Worm (Caenorhabditis elegans): ENCODE results near the gene ced-5.

- TF ChIP-seq Y56A3A.18 (GFP tag; IDR thresholded peaks at IDR 0.05), result no peak
- TF ChIP-seq ztf-3 (GFP tag; optimal IDR thresholded peaks at IDR 0.05), result no peak
- TF ChIP-seq rpc-1 (optimal IDR thresholded peaks at IDR 0.05), result no peak
- no peak for TF ChIP-seq rpc-1 (tag; optimal IDR thresholded peaks at IDR 0.05)
- TF ChIP-seq F22D6.2 (tag; optimal IDR thresholded peaks at IDR 0.05), result no peak
- TF ChIP-seq aptf-3 (GFP tag; IDR thresholded peaks at IDR 0.05), result no peak
- no peak for TF ChIP-seq attf-6 (GFP tag; IDR thresholded peaks at IDR 0.05)
- no peak for TF ChIP-seq sptf-2 (GFP tag; optimal IDR thresholded peaks at IDR 0.05)
- no peak for TF ChIP-seq efl-1 (GFP tag; optimal IDR thresholded peaks at IDR 0.05)
- TF ChIP-seq athp-1 (tag; optimal IDR thresholded peaks at IDR 0.05), result no peak
- no peak for TF ChIP-seq sea-2 (GFP tag; IDR thresholded peaks at IDR 0.05)
- no peak for TF ChIP-seq nfyb-1 (GFP tag; IDR thresholded peaks at IDR 0.05)
- TF ChIP-seq nhr-90 (tag; optimal IDR thresholded peaks at IDR 0.05), result no peak
These were observed 1.3 kb upstream of the ced-5 start for ce11 chrIV:10482585-10482984.

Measured in whole organism, young adult.